Worm (Caenorhabditis elegans) whole organism, L2 larva: ENCODE results near the gene srbc-24.

Experiments
- C34F6.9 ChIP-seq: fragments of 150-350 bp; optimal IDR thresholded peaks from 2 replicates; lab custom pipeline; 2014; ENCODE audit warnings: missing biosample characterization, missing genetic modification characterization
- R02D3.7 ChIP-seq: fragments of 150-350 bp; optimal IDR thresholded peaks from 2 replicates; lab custom pipeline; 2014; ENCODE audit warnings: missing biosample characterization, missing genetic modification characterization
- Y55F3AM.14 ChIP-seq: fragments of 200-800 bp; sonication (Bioruptor generic); optimal IDR thresholded peaks from 2 replicates; lab custom pipeline; 2018; ENCODE audit warnings: mild to moderate bottlenecking, missing genetic modification characterization, missing compliant biosample characterization
- alr-1 ChIP-seq: fragments of 150-350 bp; optimal IDR thresholded peaks from 2 replicates; lab custom pipeline; 2014; ENCODE audit warnings: missing biosample characterization, missing genetic modification characterization
- aly-2 ChIP-seq: fragments of 150-350 bp; optimal IDR thresholded peaks from 2 replicates; lab custom pipeline; 2014; ENCODE audit warnings: missing biosample characterization, missing genetic modification characterization
- ama-1 ChIP-seq: fragments of 150-350 bp; optimal IDR thresholded peaks from 2 replicates; lab custom pipeline; 2018; ENCODE audit warnings: inconsistent platforms
- ceh-16 ChIP-seq: fragments of 150-350 bp; optimal IDR thresholded peaks from 2 replicates; lab custom pipeline; 2014; ENCODE audit warnings: missing biosample characterization, missing genetic modification characterization
- crh-2 ChIP-seq: sonication (generic microtip); optimal IDR thresholded peaks from 2 replicates; lab custom pipeline; 2017; ENCODE audit warnings: missing biosample characterization, missing genetic modification characterization
- dmd-4 ChIP-seq: sonication (generic microtip); optimal IDR thresholded peaks from 2 replicates; lab custom pipeline; 2017; ENCODE audit warnings: missing biosample characterization, missing genetic modification characterization
- egl-27 ChIP-seq: sonication (generic microtip); optimal IDR thresholded peaks from 3 replicates; lab custom pipeline; 2017; ENCODE audit warnings: missing biosample characterization, missing genetic modification reagents, missing genetic modification characterization
- fos-1 ChIP-seq: fragments of 150-350 bp; optimal IDR thresholded peaks from 2 replicates; lab custom pipeline; 2014; ENCODE audit warnings: missing biosample characterization, missing genetic modification characterization
- gmeb-1 ChIP-seq: fragments of 150-350 bp; optimal IDR thresholded peaks from 2 replicates; lab custom pipeline; 2014; ENCODE audit warnings: missing biosample characterization, missing genetic modification characterization
- lin-11 ChIP-seq: fragments of 150-350 bp; sonication (generic microtip); optimal IDR thresholded peaks from 2 replicates; lab custom pipeline; 2014; ENCODE audit warnings: missing biosample characterization, missing genetic modification characterization, inconsistent platforms, mixed read lengths
- lin-13 ChIP-seq: fragments of 150-350 bp; optimal IDR thresholded peaks from 2 replicates; lab custom pipeline; 2014; ENCODE audit warnings: missing biosample characterization, missing genetic modification reagents, missing genetic modification characterization
- lin-39 ChIP-seq: fragments of 150-350 bp; optimal IDR thresholded peaks from 2 replicates; lab custom pipeline; 2014; ENCODE audit warnings: missing biosample characterization, missing genetic modification reagents, missing genetic modification characterization
- lsy-2 ChIP-seq, 2 experiments: fragments of 150-350 bp in 1 of 2; sonication (generic microtip) in 1 of 2; optimal IDR thresholded peaks; 2 replicates each; lab custom pipeline; 2014 to 2017; ENCODE audit warnings: missing biosample characterization in 2 of 2, missing genetic modification characterization in 2 of 2
- mbf-1 ChIP-seq: sonication (generic microtip); optimal IDR thresholded peaks from 2 replicates; lab custom pipeline; 2017; ENCODE audit warnings: missing biosample characterization, missing genetic modification characterization
- mdl-1 ChIP-seq, 2 experiments: fragments of 150-350 bp in 1 of 2; sonication (generic microtip) in 1 of 2; optimal IDR thresholded peaks; 2 replicates each; lab custom pipeline; 2017; ENCODE audit warnings: missing biosample characterization in 2 of 2, missing genetic modification characterization in 2 of 2
- nhr-10 ChIP-seq: sonication (generic microtip); optimal IDR thresholded peaks from 2 replicates; lab custom pipeline; 2017; ENCODE audit warnings: missing biosample characterization, missing genetic modification characterization
- nhr-11 ChIP-seq: fragments of 150-350 bp; optimal IDR thresholded peaks from 2 replicates; lab custom pipeline; 2014; ENCODE audit warnings: missing biosample characterization, missing genetic modification characterization
- nhr-12 ChIP-seq: fragments of 150-350 bp; optimal IDR thresholded peaks from 2 replicates; lab custom pipeline; 2014; ENCODE audit warnings: missing biosample characterization, missing genetic modification characterization
- nhr-25 ChIP-seq: fragments of 150-350 bp; sonication (generic microtip); optimal IDR thresholded peaks from 3 replicates; lab custom pipeline; 2014; ENCODE audit warnings: missing biosample characterization, missing genetic modification characterization
- nhr-77 ChIP-seq: fragments of 150-350 bp; optimal IDR thresholded peaks from 2 replicates; lab custom pipeline; 2014; ENCODE audit warnings: missing biosample characterization, missing genetic modification characterization
- peb-1 ChIP-seq: fragments of 150-350 bp; optimal IDR thresholded peaks from 2 replicates; lab custom pipeline; 2014; ENCODE audit warnings: missing biosample characterization, missing genetic modification characterization
- sem-4 ChIP-seq: fragments of 150-350 bp; optimal IDR thresholded peaks from 2 replicates; lab custom pipeline; 2014; ENCODE audit warnings: missing biosample characterization, missing genetic modification reagents, missing genetic modification characterization
- sma-3 ChIP-seq: sonication (generic microtip); optimal IDR thresholded peaks from 2 replicates; lab custom pipeline; 2016; ENCODE audit warnings: missing genetic modification reagents, missing genetic modification characterization, missing compliant biosample characterization
- sma-9 ChIP-seq, 2 experiments: fragments of 150-350 bp in 1 of 2; sonication (generic microtip) in 1 of 2; optimal IDR thresholded peaks; 2 replicates each; lab custom pipeline; 2014 to 2016; ENCODE audit warnings: missing genetic modification characterization in 2 of 2, mild to moderate bottlenecking in 1 of 2, missing biosample characterization in 1 of 2, missing compliant biosample characterization in 1 of 2, missing genetic modification reagents in 1 of 2, moderate library complexity in 1 of 2
- snpc-4 ChIP-seq: fragments of 150-350 bp; optimal IDR thresholded peaks from 2 replicates; lab custom pipeline; 2014; ENCODE audit warnings: missing biosample characterization, missing genetic modification characterization
- unc-39 ChIP-seq: fragments of 150-350 bp; optimal IDR thresholded peaks from 2 replicates; lab custom pipeline; 2014; ENCODE audit warnings: missing biosample characterization, missing genetic modification characterization
- ztf-11 ChIP-seq: sonication (generic microtip); optimal IDR thresholded peaks from 2 replicates; lab custom pipeline; 2017; ENCODE audit warnings: missing biosample characterization, missing genetic modification characterization

Gene srbc-24

DNA sequence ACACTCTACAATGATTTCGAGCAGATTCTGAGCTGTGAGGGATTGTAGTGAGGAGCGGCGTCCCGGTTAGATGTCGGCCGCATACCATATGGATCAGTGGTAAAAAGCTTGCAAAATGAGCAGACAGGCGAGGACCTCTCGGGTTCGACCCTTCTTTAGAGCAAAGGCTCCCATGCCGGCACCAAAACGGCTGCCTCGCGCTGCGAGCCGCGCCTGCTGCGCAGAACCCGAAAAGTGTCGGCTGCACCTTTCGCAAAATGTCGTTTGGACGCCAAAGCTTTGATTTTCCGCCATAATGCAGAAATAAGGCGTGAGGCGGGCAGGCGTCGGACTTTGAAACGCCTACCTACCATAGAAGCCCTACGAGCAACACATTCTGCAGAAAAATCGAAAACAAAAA lies 38.8 kb downstream of the srbc-24 start:
- TF ChIP-seq Y55F3AM.14 (GFP tag; lab: Kevin White, UChicago) (no peak), snpc-4 (tag; lab: Kevin White, UChicago) (no peak), aly-2 (tag; lab: Kevin White, UChicago) (no peak), mdl-1 (tag; optimal IDR thresholded peaks at IDR 0.05; lab: Kevin White, UChicago) (no peak), nhr-10 (tag; lab: Kevin White, UChicago) (no peak), lsy-2 (tag; optimal IDR thresholded peaks at IDR 0.05; lab: Kevin White, UChicago) (no peak), nhr-25 (tag; lab: Kevin White, UChicago) (no peak), nhr-11 (tag; lab: Kevin White, UChicago) (no peak), sma-9 (GFP tag; optimal IDR thresholded peaks at IDR 0.05; lab: Kevin White, UChicago) (no peak), sma-9 (tag; optimal IDR thresholded peaks at IDR 0.05; lab: Kevin White, UChicago) (no peak), lin-11 (tag; lab: Kevin White, UChicago) (no peak), nhr-12 (tag; lab: Kevin White, UChicago) (no peak), dmd-4 (tag; lab: Kevin White, UChicago) (no peak), ceh-16 (no peak)
- TF ChIP-seq, all 48 proteins: peak for 0

DNA sequence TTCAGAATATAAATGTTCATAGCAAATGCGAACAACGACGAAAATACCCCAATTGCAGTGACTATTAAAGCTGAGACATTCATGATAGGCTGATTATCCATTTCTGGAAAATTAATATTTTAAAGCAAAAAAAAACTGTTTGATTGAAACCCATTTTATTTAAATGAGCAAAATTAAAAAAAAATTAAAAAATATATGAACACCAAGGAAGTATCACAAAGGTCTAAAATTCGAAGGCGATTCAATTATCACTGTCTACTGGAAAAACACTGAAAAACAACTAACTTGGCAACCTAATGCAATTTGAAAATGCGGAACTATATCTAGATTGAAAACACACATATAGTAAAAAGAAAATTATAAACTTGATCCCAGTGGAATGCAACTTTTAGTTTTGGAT lies 39.6 kb downstream of the srbc-24 start, which contains the start of gene srbc-42:
srbc-42 (minus strand) TSS at position 101 of the 400 bp plus-strand sequence.
- TF ChIP-seq nhr-77 (tag; lab: Kevin White, UChicago) (no peak), alr-1 (tag; lab: Kevin White, UChicago) (no peak), peb-1 (no peak), dmd-4 (tag; lab: Kevin White, UChicago) (no peak), C34F6.9 (tag; lab: Kevin White, UChicago) (no peak), lin-11 (tag; lab: Kevin White, UChicago) (no peak), sem-4 (tag; lab: Kevin White, UChicago) (no peak), Y55F3AM.14 (GFP tag; lab: Kevin White, UChicago) (no peak), fos-1 (tag; lab: Kevin White, UChicago) (no peak), nhr-25 (tag; lab: Kevin White, UChicago) (no peak), sma-3 (GFP tag; lab: Kevin White, UChicago) (no peak), unc-39 (tag; lab: Kevin White, UChicago) (no peak), mbf-1 (tag; lab: Kevin White, UChicago) (no peak), ama-1 (lab: Kevin White, UChicago) (no peak)

DNA sequence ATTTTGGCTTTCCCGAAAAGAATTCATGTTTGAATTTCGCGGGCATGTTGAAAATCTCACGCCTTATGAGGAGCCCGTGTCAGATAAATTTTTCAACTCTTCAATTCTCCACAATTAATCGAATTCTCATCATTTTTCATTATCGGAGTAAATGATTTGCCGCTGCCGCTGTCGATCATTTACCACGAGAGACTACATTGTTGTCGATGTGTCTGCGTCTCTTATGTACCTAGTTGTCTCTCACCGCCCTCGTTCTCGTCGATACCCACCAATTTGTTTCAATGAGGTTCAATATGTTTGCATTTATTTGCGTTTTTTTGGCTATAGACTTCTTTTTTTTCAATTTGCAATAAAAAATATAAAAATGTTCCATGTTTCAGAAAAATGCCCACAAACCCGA lies 40.6 kb downstream of the srbc-24 start, which contains the start of gene nhr-13:
nhr-13 (plus strand) TSS at position 369 of the 400 bp plus-strand sequence.
- TF ChIP-seq egl-27 (tag; lab: Kevin White, UChicago): no peak
- TF ChIP-seq R02D3.7: no peak
- TF ChIP-seq sma-9 (GFP tag; optimal IDR thresholded peaks at IDR 0.05; lab: Kevin White, UChicago): peak; percentile 32
- no peak for TF ChIP-seq sma-9 (tag; optimal IDR thresholded peaks at IDR 0.05; lab: Kevin White, UChicago)
- TF ChIP-seq fos-1 (tag; lab: Kevin White, UChicago): peak; percentile 15
- TF ChIP-seq crh-2: peak; percentile 13
- TF ChIP-seq gmeb-1 (tag; lab: Kevin White, UChicago): peak; percentile 43

DNA sequence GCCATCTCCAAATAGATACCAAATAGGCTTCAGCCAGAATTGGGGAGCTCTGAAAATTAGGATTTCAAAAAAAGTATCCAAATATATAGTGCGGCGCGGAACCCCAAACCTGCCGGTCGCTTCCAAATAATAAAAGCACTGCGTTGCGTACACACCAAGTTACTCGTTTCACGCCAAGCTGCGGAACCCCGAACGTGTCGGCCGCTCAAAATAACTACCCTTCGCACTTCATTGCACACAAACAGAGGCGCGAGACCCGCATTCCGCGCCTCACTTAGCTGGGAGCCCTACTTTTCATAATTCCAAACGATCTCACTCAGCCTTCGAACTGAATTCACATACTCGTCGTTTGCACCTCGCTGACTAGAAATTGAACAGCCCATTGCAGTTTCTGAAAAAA lies 48.0 kb downstream of the srbc-24 start:
- TF ChIP-seq lin-11 (tag; lab: Kevin White, UChicago) (no peak), aly-2 (tag; lab: Kevin White, UChicago) (no peak), Y55F3AM.14 (GFP tag; lab: Kevin White, UChicago) (no peak), C34F6.9 (tag; lab: Kevin White, UChicago) (no peak), sem-4 (tag; lab: Kevin White, UChicago) (no peak), lin-39 (tag; lab: Kevin White, UChicago) (no peak), ceh-16 (no peak), snpc-4 (tag; lab: Kevin White, UChicago) (no peak), egl-27 (tag; lab: Kevin White, UChicago) (no peak), lin-13 (GFP tag; lab: Kevin White, UChicago) (no peak), ztf-11 (no peak), dmd-4 (tag; lab: Kevin White, UChicago) (no peak), sma-9 (GFP tag; optimal IDR thresholded peaks at IDR 0.05; lab: Kevin White, UChicago) (no peak), sma-9 (tag; optimal IDR thresholded peaks at IDR 0.05; lab: Kevin White, UChicago) (no peak), fos-1 (tag; lab: Kevin White, UChicago) (no peak), peb-1 (no peak)

DNA sequence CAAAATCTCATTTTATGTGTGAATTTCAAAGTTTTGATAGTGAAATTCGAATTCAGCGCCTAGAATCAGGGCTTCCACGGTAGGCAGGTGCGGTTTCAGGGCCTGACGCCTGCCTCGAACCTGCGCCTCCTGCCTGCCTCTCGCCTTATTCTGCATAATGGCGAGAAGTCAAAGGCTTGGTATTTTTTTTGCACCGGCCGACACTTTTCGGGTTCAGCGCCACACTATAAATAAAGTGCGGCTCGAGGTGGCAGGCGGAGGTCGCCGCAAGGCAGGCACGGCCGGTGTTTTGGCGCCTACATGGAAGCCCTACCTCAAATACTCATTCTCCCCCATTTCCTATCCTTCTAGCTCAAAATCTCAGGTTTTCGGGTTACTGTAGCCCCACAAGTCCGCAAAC lies 48.8 kb downstream of the srbc-24 start:
- TF ChIP-seq nhr-12 (tag; lab: Kevin White, UChicago): no peak
